Fruit fly (Drosophila melanogaster) whole organism, larva: ENCODE measurements around the gene Cdc6.

ENCODE experiments used
- noc ChIP-seq: fragments of 200-800 bp; sonication (Bioruptor generic); optimal IDR thresholded peaks from 3 replicates; lab custom pipeline; 2019; ENCODE audit warnings: missing biosample characterization, mild to moderate bottlenecking, missing genetic modification characterization, moderate library complexity

The Cdc6 gene

DNA sequence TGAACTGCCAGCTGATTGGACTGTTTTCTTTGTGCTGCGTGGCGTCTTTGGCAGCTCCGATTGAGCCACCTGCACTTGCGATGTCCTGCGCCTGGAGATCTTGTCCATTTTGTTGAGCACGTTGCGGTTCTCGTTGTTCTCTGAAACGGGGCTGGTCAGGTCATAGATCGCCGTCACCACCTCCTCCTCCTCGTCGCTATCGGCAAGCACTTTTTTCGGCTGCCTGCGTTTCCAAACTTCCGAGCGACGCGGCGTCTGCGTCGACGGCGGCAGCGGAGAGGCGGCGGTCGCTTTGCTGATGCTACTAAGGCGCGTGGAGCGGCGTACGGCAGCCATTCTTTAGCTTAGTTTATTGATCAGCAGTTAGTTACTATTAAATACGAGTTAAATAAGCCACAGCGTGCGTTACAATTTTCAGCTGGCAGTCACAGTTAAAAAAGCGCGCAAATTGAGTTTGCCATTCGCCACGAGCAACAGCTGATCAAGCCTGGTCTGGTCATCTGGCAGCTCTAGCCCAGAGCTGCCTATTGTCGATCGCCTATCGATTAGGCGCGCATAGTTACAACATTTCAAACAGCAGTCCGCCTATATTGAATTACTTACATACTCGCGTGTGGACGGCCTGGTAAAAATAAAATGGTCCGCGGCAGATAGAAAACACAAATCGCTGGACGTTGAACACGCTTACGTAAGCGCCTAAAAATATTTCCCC, at the start of gene Cdc6:
TSS of gene Cdc6 (minus strand) at position 456 of the 712 bp plus-strand sequence.
- TF ChIP-seq noc (tag; lab: Kevin White, UChicago) = no peak

DNA sequence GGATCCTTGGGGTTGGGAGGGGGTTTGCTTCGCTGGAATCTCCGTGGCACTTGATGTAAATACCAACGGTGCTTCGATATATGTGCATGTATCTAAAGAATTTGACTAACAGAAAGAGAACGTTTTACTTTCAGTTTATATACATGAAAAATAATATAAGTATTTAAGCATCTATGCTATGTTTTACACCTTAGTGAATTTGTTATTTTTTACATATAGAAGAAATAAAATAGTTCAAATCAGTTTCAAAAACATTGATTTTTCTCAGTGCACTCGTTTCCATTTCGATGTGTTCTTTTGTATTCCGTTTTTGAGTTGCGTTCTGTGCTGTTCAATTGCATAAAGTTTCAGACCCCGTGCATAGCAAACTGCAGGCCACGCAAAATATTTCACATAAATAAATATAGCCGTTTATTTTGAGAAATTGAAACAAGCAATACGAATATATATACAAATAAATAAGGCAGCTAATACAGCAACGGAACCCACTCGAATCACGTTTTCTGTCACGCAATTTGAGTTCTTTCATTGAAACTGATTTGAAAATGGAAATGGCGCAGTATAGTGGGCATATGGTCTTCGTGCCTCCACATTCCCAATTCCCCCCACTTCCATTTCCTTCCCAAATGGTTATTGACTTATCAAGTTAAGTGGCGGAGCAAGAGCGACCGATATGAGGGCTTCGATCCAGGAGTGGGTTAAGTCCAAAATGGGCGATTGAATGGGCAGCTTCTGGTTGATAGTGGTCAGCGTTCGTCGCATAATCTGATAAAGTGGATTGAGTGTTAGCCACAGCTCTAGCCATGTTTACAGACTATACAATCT, 48.9 kb upstream of the Cdc6 start:
- no peak for TF ChIP-seq noc (tag; lab: Kevin White, UChicago)

DNA sequence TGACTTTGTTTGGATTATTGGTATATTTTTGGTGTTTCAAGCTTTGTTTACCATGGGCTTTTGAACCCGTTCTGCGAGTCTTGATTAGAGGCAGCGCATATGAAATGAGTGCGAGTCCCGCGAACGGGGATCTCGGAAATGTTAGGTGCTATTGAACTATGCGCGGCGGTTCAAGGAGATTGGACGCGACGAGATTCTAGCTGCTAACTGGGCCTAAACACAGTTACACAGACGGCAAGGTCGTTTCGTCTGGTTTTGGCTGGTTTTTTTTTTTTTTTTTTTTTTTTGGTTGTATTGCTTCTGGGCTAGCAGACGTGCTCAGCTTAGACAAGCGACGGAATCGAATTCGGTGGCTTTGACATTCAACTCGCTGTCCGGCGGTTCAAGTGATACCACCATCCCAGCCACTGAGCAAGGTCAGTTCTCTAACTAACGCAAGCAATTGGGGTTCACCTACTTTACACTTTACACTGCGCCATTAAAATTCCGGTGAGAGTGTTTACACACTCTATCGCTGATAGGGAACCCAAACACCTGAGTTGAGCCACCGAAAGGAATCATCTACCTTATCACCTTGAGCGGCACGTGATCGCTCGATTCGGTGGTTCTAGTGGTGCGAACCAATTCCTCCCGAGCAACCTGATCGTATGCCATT, 48.2 kb upstream of the Cdc6 start:
- no peak for TF ChIP-seq noc (tag; lab: Kevin White, UChicago)

- TF ChIP-seq noc (tag; lab: Kevin White, UChicago) = no peak
Measured at dm6 chr3L:8681271-8681670, 47.4 kb upstream of the Cdc6 start.

- no peak for TF ChIP-seq noc (tag; lab: Kevin White, UChicago)
Measured at dm6 chr3L:8680353-8680752, 46.5 kb upstream of the Cdc6 start.

DNA sequence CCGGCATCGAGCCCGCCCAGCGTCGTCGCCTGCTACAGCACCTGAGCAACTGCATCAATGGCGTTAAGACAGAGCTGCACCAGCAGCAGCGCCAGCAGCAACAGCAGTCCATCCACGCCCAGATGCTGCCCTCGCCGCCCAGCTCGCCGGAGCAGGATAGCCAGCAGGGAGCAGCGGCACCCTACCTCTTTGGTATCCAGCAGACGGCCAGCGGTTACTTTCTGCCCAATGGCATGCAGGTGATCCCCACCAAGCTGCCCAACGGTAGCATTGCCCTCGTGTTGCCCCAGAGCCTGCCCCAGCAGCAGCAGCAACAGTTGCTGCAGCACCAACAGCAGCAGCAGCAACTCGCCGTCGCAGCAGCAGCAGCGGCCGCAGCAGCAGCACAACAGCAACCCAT, 43.9 kb upstream of the Cdc6 start:
- no peak for TF ChIP-seq noc (tag; lab: Kevin White, UChicago)

dm6 chr3L:8676500-8676899, 42.6 kb upstream of the Cdc6 start:
- no peak for TF ChIP-seq noc (tag; lab: Kevin White, UChicago)

dm6 chr3L:8675545-8676084, 41.7 kb upstream of the Cdc6 start, which contains the start of gene hry:
Gene hry (plus strand): TSS chr3L:8675759.
- peak; percentile 79 for TF ChIP-seq noc (tag; lab: Kevin White, UChicago)

- TF ChIP-seq noc (tag; lab: Kevin White, UChicago) = no peak
Measured at dm6 chr3L:8675029-8675544, 41.2 kb upstream of the Cdc6 start.

dm6 chr3L:8673377-8674000, 39.6 kb upstream of the Cdc6 start:
- no peak for TF ChIP-seq noc (tag; lab: Kevin White, UChicago)

- TF ChIP-seq noc (tag; lab: Kevin White, UChicago) = peak; percentile 80
Measured at dm6 chr3L:8672199-8673059, 38.6 kb upstream of the Cdc6 start.

- TF ChIP-seq noc (tag; lab: Kevin White, UChicago) = no peak
Measured at dm6 chr3L:8670983-8671382, 37.1 kb upstream of the Cdc6 start.

- no peak for TF ChIP-seq noc (tag; lab: Kevin White, UChicago)
Measured at dm6 chr3L:8669847-8670622, 36.2 kb upstream of the Cdc6 start.
